Worm (Caenorhabditis elegans) whole organism, L4/young adult: ENCODE results near the gene fbxa-98.

Experiments used
- W03F9.2 ChIP-seq: fragments of 150-350 bp; optimal IDR thresholded peaks from 2 replicates; lab custom pipeline; 2014; ENCODE audit warnings: missing biosample characterization, missing genetic modification characterization
- dao-5 ChIP-seq: sonication (generic microtip); optimal IDR thresholded peaks from 2 replicates; lab custom pipeline; 2016; ENCODE audit warnings: missing genotype, missing genetic modification characterization, moderate library complexity, missing compliant biosample characterization
- him-1 ChIP-seq: sonication (generic microtip); optimal IDR thresholded peaks from 2 replicates; lab custom pipeline; 2016; ENCODE audit warnings: missing genotype, missing genetic modification reagents, missing genetic modification characterization, missing compliant biosample characterization

DNA sequence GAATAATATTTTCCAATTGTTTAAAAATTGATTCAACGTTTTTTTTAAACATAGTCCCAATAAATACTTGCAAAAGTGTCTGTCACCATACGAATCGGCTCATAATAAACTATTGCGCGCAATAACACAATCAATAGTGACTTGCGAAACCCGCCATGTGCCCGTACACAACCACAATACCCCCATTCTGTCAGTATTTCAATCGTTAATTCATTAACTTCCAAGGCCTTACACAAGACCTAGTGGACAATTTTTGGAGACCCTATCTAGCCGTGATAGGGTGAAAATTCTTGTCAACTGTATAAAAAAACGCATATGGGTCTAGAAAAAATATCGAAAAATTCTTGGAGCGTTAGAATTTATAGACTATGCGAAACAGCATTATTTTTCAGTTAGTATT, 32.6 kb upstream of the fbxa-98 start:
- no peak for TF ChIP-seq dao-5
- no peak for TF ChIP-seq him-1 (tag; lab: Kevin White, UChicago)
- no peak for TF ChIP-seq W03F9.2 (tag; lab: Kevin White, UChicago)
